Fruit fly (Drosophila melanogaster): ENCODE results near the gene CG7016.

DNA sequence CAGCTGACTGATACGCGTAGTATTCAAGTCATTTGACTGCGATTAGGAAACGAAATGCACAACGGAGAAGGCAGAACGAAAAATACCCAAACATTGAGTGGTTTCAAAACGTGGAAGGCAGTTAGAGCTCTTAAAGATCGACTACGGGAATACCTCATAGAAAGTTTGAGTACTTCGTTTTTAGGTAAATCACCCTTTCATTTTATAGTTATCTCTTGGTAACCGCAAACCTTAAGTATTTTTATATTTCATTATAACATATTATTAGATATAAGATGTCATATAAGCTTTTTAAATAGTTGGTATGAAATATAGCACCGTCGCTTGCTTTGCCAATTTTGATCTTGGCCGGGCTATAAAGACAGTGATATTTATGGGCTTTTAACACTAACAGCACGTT lies 17.6 kb upstream of the CG7016 start:
- TF ChIP-seq CG8478 (optimal IDR thresholded peaks at IDR 0.05) (no peak), CTCF (optimal IDR thresholded peaks at IDR 0.05) (no peak)

Measured in S2 (cell line).